Fruit fly (Drosophila melanogaster) whole organism, embryonic: ENCODE results near the gene CG31798.
A peak's percentile ranks its signal among the peaks of the same experiment; 100 is the strongest.

Source experiments
- Awh ChIP-seq: fragments of 200-800 bp; sonication (Bioruptor generic); IDR thresholded peaks from 2 replicates; pipeline ENCODE4, ENCODE4 v1.3.6; 2022; ENCODE audit warnings: missing biosample characterization, missing genetic modification characterization
- CG10366 ChIP-seq: fragments of 200-800 bp; sonication (Bioruptor generic); IDR thresholded peaks from 2 replicates; pipeline ENCODE4 v1.3.6; 2022; ENCODE audit warnings: missing biosample characterization, missing genetic modification characterization
- CG10543 ChIP-seq: fragments of 200-800 bp; sonication (Bioruptor generic); optimal IDR thresholded peaks from 3 replicates; lab custom pipeline; 2017; ENCODE audit warnings: missing biosample characterization, mild to moderate bottlenecking, missing genetic modification characterization, moderate library complexity
- CG10565 ChIP-seq: fragments of 200-800 bp; sonication (Bioruptor generic); optimal IDR thresholded peaks from 3 replicates; lab custom pipeline; 2016; ENCODE audit warnings: missing biosample characterization, mild to moderate bottlenecking, missing genetic modification characterization
- CG13287 ChIP-seq: fragments of 200-800 bp; sonication (Bioruptor generic); IDR thresholded peaks from 2 replicates; pipeline ENCODE4 v1.3.6; 2022; ENCODE audit warnings: missing biosample characterization, missing genetic modification characterization; ENCODE audit not compliant: partially characterized antibody
- CG15011 ChIP-seq: fragments of 200-800 bp; sonication (Bioruptor generic); optimal IDR thresholded peaks from 3 replicates; lab custom pipeline; 2018; ENCODE audit warnings: missing biosample characterization, mild to moderate bottlenecking, missing genetic modification characterization
- CG17186 ChIP-seq: fragments of 200-800 bp; sonication (Bioruptor generic); optimal IDR thresholded peaks from 3 replicates; lab custom pipeline; 2017; ENCODE audit warnings: missing biosample characterization, missing genetic modification reagents, missing genetic modification characterization
- CG17361 ChIP-seq: fragments of 200-800 bp; sonication (Bioruptor generic); IDR thresholded peaks from 3 replicates; pipeline ENCODE4 v1.3.6; 2022; ENCODE audit warnings: missing biosample characterization, missing genetic modification characterization
- CG17385 ChIP-seq: fragments of 200-800 bp; sonication (Bioruptor generic); optimal IDR thresholded peaks from 3 replicates; lab custom pipeline; 2018; ENCODE audit warnings: missing biosample characterization, mild to moderate bottlenecking, missing genetic modification characterization
- CG17612 ChIP-seq: fragments of 200-800 bp; sonication (Bioruptor generic); IDR thresholded peaks from 2 replicates; pipeline ENCODE4 v1.3.6; 2022; ENCODE audit warnings: missing biosample characterization, missing genetic modification characterization
- CG1792 ChIP-seq: fragments of 200-800 bp; sonication (Bioruptor generic); optimal IDR thresholded peaks from 2 replicates; lab custom pipeline; 2016; ENCODE audit warnings: missing biosample characterization, missing genetic modification characterization
- CG18262 ChIP-seq: fragments of 200-800 bp; optimal IDR thresholded peaks from 3 replicates; lab custom pipeline; 2019; ENCODE audit warnings: missing biosample characterization, mild to moderate bottlenecking, missing genetic modification characterization, moderate library complexity
- CG18599 ChIP-seq: fragments of 200-800 bp; sonication (Bioruptor generic); optimal IDR thresholded peaks from 3 replicates; lab custom pipeline; 2017; ENCODE audit warnings: missing biosample characterization, missing genetic modification characterization, mild to moderate bottlenecking, moderate library complexity, missing genetic modification reagents
- CG2199 ChIP-seq: fragments of 200-800 bp; sonication (Bioruptor generic); IDR thresholded peaks from 3 replicates; pipeline ENCODE4 v1.3.6; 2022; ENCODE audit warnings: missing biosample characterization, missing genetic modification characterization
- CG2678 ChIP-seq: fragments of 200-800 bp; sonication (Bioruptor generic); optimal IDR thresholded peaks from 3 replicates; lab custom pipeline; 2019; ENCODE audit warnings: missing biosample characterization, mild to moderate bottlenecking, missing genetic modification characterization, moderate library complexity
- CG30403 ChIP-seq: fragments of 200-800 bp; sonication (Bioruptor generic); optimal IDR thresholded peaks from 3 replicates; lab custom pipeline; 2016; ENCODE audit warnings: missing biosample characterization, missing genetic modification characterization
- CG31224 ChIP-seq: fragments of 200-800 bp; sonication (Bioruptor generic); IDR thresholded peaks from 2 replicates; pipeline ENCODE4 v1.3.6; 2022; ENCODE audit warnings: missing biosample characterization, missing genetic modification characterization
- CG3847 ChIP-seq: fragments of 200-800 bp; sonication (Bioruptor generic); IDR thresholded peaks from 2 replicates; pipeline ENCODE4 v1.3.6; 2022; ENCODE audit warnings: missing biosample characterization, missing genetic modification characterization
- CG4707 ChIP-seq: fragments of 200-800 bp; sonication (Bioruptor generic); optimal IDR thresholded peaks from 2 replicates; lab custom pipeline; 2018; ENCODE audit warnings: missing biosample characterization, mild to moderate bottlenecking, missing genetic modification characterization, moderate library complexity
- CG8944 ChIP-seq: fragments of 200-800 bp; sonication (Bioruptor generic); optimal IDR thresholded peaks from 3 replicates; lab custom pipeline; 2016; ENCODE audit warnings: missing biosample characterization, missing genetic modification characterization
- D19A ChIP-seq: fragments of 200-800 bp; optimal IDR thresholded peaks from 3 replicates; lab custom pipeline; 2019; ENCODE audit warnings: missing biosample characterization, mild to moderate bottlenecking, missing genetic modification characterization, moderate library complexity
- Dbx ChIP-seq: fragments of 200-800 bp; sonication (Bioruptor generic); IDR thresholded peaks from 3 replicates; pipeline ENCODE4 v1.3.6; 2022; ENCODE audit warnings: missing biosample characterization, missing genetic modification characterization
- HmgD ChIP-seq: fragments of 200-800 bp; sonication (Bioruptor generic); optimal IDR thresholded peaks from 3 replicates; lab custom pipeline; 2016; ENCODE audit warnings: missing biosample characterization, missing genetic modification characterization
- Jarid2 ChIP-seq: fragments of 200-800 bp; sonication (Bioruptor generic); optimal IDR thresholded peaks from 3 replicates; lab custom pipeline; 2017; ENCODE audit warnings: mild to moderate bottlenecking, missing biosample characterization, missing genetic modification reagents, missing genetic modification characterization
- Six4 ChIP-seq: fragments of 200-800 bp; sonication (Bioruptor generic); optimal IDR thresholded peaks from 2 replicates; lab custom pipeline; 2016; ENCODE audit warnings: missing biosample characterization, missing genetic modification characterization
- Vsx1 ChIP-seq: fragments of 200-800 bp; sonication (Bioruptor generic); optimal IDR thresholded peaks from 2 replicates; lab custom pipeline; 2017; ENCODE audit warnings: missing biosample characterization, mild to moderate bottlenecking, missing genetic modification characterization, missing genetic modification reagents
- bowl ChIP-seq: fragments of 200-800 bp; sonication (Bioruptor generic); IDR thresholded peaks from 2 replicates; pipeline ENCODE4 v1.3.6; 2022; ENCODE audit warnings: missing biosample characterization, missing genetic modification characterization
- br ChIP-seq: fragments of >200 bp; optimal IDR thresholded peaks from 2 replicates; lab custom pipeline; 2017
- cad ChIP-seq: fragments of >200 bp; optimal IDR thresholded peaks from 2 replicates; lab custom pipeline; 2017; ENCODE audit warnings: missing biosample characterization, missing genetic modification characterization
- cato ChIP-seq: fragments of 200-800 bp; sonication (Bioruptor generic); optimal IDR thresholded peaks from 2 replicates; lab custom pipeline; 2016; ENCODE audit warnings: missing biosample characterization, missing genetic modification characterization, borderline replicate concordance
- chinmo ChIP-seq: fragments of 200-800 bp; sonication (Bioruptor generic); IDR thresholded peaks from 4 replicates; pipeline ENCODE4 v1.3.6; 2022; ENCODE audit warnings: missing biosample characterization, missing genetic modification characterization; ENCODE audit not compliant: partially characterized antibody
- ci ChIP-seq: fragments of 200-800 bp; sonication (Bioruptor generic); IDR thresholded peaks from 3 replicates; pipeline ENCODE4 v1.3.6; 2022; ENCODE audit warnings: missing biosample characterization, missing genetic modification characterization
- dm ChIP-seq: fragments of 200-800 bp; sonication (Bioruptor generic); optimal IDR thresholded peaks from 3 replicates; lab custom pipeline; 2016; ENCODE audit warnings: missing biosample characterization, missing genetic modification characterization
- dmrt11E ChIP-seq: fragments of 200-800 bp; sonication (Bioruptor generic); optimal IDR thresholded peaks from 3 replicates; lab custom pipeline; 2018; ENCODE audit warnings: missing biosample characterization, mild to moderate bottlenecking, missing genetic modification characterization, moderate library complexity
- dmrt99B ChIP-seq: fragments of 200-800 bp; sonication (Bioruptor generic); optimal IDR thresholded peaks from 2 replicates; lab custom pipeline; 2018; ENCODE audit warnings: missing biosample characterization, mild to moderate bottlenecking, missing genetic modification characterization, moderate library complexity
- dpn ChIP-seq, 2 experiments: fragments of 200-800 bp; sonication (Bioruptor generic); optimal IDR thresholded peaks; 3 replicates each; lab custom pipeline; 2016; ENCODE audit warnings: missing biosample characterization in 2 of 2, missing genetic modification characterization in 2 of 2
- fu2 ChIP-seq: fragments of 200-800 bp; sonication (Bioruptor generic); optimal IDR thresholded peaks from 2 replicates; lab custom pipeline; 2016; ENCODE audit warnings: missing biosample characterization, missing genetic modification characterization
- ind ChIP-seq: fragments of 200-800 bp; sonication (Bioruptor generic); optimal IDR thresholded peaks from 3 replicates; lab custom pipeline; 2016; ENCODE audit warnings: missing biosample characterization, missing genetic modification characterization
- kni ChIP-seq: fragments of 200-800 bp; sonication (Bioruptor generic); optimal IDR thresholded peaks from 3 replicates; lab custom pipeline; 2017; ENCODE audit warnings: mild to moderate bottlenecking, missing biosample characterization, missing genetic modification reagents, missing genetic modification characterization
- nom ChIP-seq: fragments of 200-800 bp; sonication (Bioruptor generic); optimal IDR thresholded peaks from 2 replicates; lab custom pipeline; 2017; ENCODE audit warnings: missing biosample characterization, missing genetic modification characterization, mild to moderate bottlenecking, moderate library complexity, missing genetic modification reagents
- org-1 ChIP-seq: fragments of 200-800 bp; sonication (Bioruptor generic); optimal IDR thresholded peaks from 2 replicates; lab custom pipeline; 2017; ENCODE audit warnings: missing biosample characterization, missing genetic modification characterization
- p53 ChIP-seq: fragments of 200-800 bp; sonication (Bioruptor generic); optimal IDR thresholded peaks from 2 replicates; lab custom pipeline; 2016; ENCODE audit warnings: missing biosample characterization, missing genetic modification characterization
- prd ChIP-seq, 3 experiments: fragments of >200 bp in 2 of 3; fragments of 200-800 bp in 1 of 3; sonication (Bioruptor generic) in 1 of 3; optimal IDR thresholded peaks in 2 of 3; IDR thresholded peaks in 1 of 3; 2 replicates in 2 of 3; 3 replicates in 1 of 3; pipeline versions ENCODE4 v1.3.6 to Lab custom; 2017 to 2022; ENCODE audit warnings: missing biosample characterization in 1 of 3, missing genetic modification characterization in 1 of 3
- slp2 ChIP-seq: fragments of 200-800 bp; sonication (Bioruptor generic); optimal IDR thresholded peaks from 2 replicates; lab custom pipeline; 2016; ENCODE audit warnings: missing biosample characterization, missing genetic modification characterization
- tgo ChIP-seq: fragments of 200-800 bp; sonication (Bioruptor generic); IDR thresholded peaks from 3 replicates; pipeline ENCODE4 v1.3.6; 2022; ENCODE audit warnings: missing biosample characterization, missing genetic modification characterization
- tll ChIP-seq, 2 experiments: fragments of 200-800 bp in 1 of 2; fragments of >200 bp in 1 of 2; sonication (Bioruptor generic) in 1 of 2; optimal IDR thresholded peaks; 2 replicates each; lab custom pipeline; 2017 to 2019; ENCODE audit warnings: missing biosample characterization in 2 of 2, missing genetic modification characterization in 2 of 2, mild to moderate bottlenecking in 1 of 2, moderate library complexity in 1 of 2
- vvl ChIP-seq: fragments of 200-800 bp; sonication (Bioruptor generic); IDR thresholded peaks from 2 replicates; pipeline ENCODE4 v1.3.6; 2022; ENCODE audit warnings: missing biosample characterization, missing genetic modification characterization
- zfh1 ChIP-seq: fragments of 200-800 bp; sonication (Bioruptor generic); IDR thresholded peaks from 3 replicates; pipeline ENCODE4 v1.3.6; 2022; ENCODE audit warnings: missing biosample characterization, missing genetic modification characterization

The CG31798 gene

DNA sequence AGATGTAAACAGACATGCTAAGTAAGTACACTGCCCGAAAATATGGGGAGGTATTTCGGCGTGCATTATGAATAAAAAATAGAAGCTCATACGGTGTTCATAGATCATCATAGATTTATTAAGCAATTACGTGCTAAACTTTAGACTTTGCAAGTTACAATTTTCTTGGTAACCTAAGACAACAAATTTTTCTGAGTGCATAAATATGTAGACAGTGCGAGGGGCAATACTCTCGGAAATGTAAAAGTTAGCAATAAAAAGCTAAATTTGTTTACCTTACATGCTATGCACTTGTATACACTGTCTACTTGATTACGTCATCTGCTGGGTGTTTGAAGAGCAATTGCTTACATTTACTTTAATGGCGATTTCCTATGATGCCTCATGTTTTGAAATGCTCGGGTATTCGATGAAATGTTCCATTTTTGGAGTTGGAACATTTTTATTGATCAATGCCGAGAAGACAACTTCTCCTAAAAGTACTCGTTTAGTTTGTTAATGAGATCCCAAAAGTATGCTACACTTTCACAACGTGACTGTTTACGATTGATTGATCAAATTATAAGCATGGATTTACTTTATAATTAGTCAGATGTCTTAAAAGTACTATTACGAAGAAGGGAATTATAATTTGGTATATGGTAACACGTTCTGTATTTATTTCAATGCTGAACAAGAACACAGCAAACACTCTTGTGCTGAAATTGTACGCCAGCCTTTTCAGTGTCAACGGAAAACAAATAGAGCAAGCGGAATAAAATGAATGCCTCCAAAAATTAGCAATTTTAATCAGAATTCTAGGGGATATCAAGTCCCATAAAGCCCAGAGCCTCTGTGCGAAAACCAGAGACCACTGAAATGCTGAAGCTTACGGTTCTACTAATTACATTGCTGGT lies 22.9 kb downstream of the CG31798 start, which contains the start of gene Lectin-galC1 (continued):
- no peak for TF ChIP-seq nom (GFP tag; lab: Kevin White, UChicago)
- TF ChIP-seq Vsx1, result peak; percentile 53
- peak; percentile 76 for TF ChIP-seq CG17186 (GFP tag; lab: Kevin White, UChicago)
- peak; percentile 68 for TF ChIP-seq CG15011 (GFP tag; lab: Kevin White, UChicago)
- peak; percentile 54 for TF ChIP-seq Jarid2
- peak; percentile 95 for TF ChIP-seq ci
- TF ChIP-seq fu2, result peak; percentile 79
- TF ChIP-seq CG17612 (GFP tag; lab: Robert Waterston, UW), result peak; percentile 14; the same call in 1 of the 2 replicates
- peak; percentile 89 for TF ChIP-seq dmrt11E (tag; lab: Kevin White, UChicago)
- peak; percentile 89 for TF ChIP-seq zfh1 (GFP tag; lab: Robert Waterston, UW)
- TF ChIP-seq CG31224, result peak; percentile 72
- peak; percentile 89 for TF ChIP-seq CG30403
- peak; percentile 36 for TF ChIP-seq CG10543 (GFP tag; lab: Kevin White, UChicago)
- TF ChIP-seq CG8944, result peak; percentile 89
- peak; percentile 25; the same call in 1 of the 2 replicates for TF ChIP-seq bowl (GFP tag; lab: Robert Waterston, UW)
- TF ChIP-seq D19A (tag; lab: Kevin White, UChicago), result peak; percentile 83
- TF ChIP-seq CG17385, result peak; percentile 81
- peak; percentile 82 to 92 for TF ChIP-seq dpn (GFP tag; optimal IDR thresholded peaks at IDR 0.05; lab: Kevin White, UChicago)
- peak; percentile 92 for TF ChIP-seq vvl (GFP tag; lab: Robert Waterston, UW)
- peak; percentile 60 for TF ChIP-seq CG4707 (GFP tag; lab: Kevin White, UChicago)
- peak; percentile 75 for TF ChIP-seq dm
- peak; percentile 84 for TF ChIP-seq CG17361
- peak; percentile 87 for TF ChIP-seq p53 (GFP tag; lab: Kevin White, UChicago)
- peak; percentile 27; the same call in 1 of the 3 replicates for TF ChIP-seq CG2199
- peak; percentile 29 for TF ChIP-seq kni (GFP tag; lab: Kevin White, UChicago)
- no peak for TF ChIP-seq CG13287 (GFP tag; lab: Robert Waterston, UW)
- TF ChIP-seq CG3847 (GFP tag; lab: Robert Waterston, UW), result peak; percentile 73
- TF ChIP-seq Six4 (GFP tag; lab: Kevin White, UChicago), result peak; percentile 85
- TF ChIP-seq CG10565 (GFP tag; lab: Kevin White, UChicago), result peak; percentile 79
- peak; percentile 77 for TF ChIP-seq CG18599
- peak; percentile 87 for TF ChIP-seq tgo
- TF ChIP-seq Dbx (GFP tag; lab: Robert Waterston, UW), result peak; percentile 66; the same call in 1 of the 3 replicates
- TF ChIP-seq slp2 (GFP tag; lab: Kevin White, UChicago), result peak; percentile 73
- peak; percentile 85 for TF ChIP-seq CG10366 (GFP tag; lab: Robert Waterston, UW)
- TF ChIP-seq CG1792 (GFP tag; lab: Kevin White, UChicago), result peak; percentile 82
- peak; percentile 90 for TF ChIP-seq CG18262
- TF ChIP-seq prd (optimal IDR thresholded peaks at IDR 0.05; lab: Kevin White, UChicago), result no peak
- TF ChIP-seq prd (GFP tag; IDR thresholded peaks at IDR 0.05; lab: Robert Waterston, UW), result peak; percentile 90
- peak; percentile 87 for TF ChIP-seq org-1 (GFP tag; lab: Kevin White, UChicago)
- 0 out of 4 replicates have a peak, but pooled peaks have one; percentile 47 for TF ChIP-seq chinmo
- TF ChIP-seq cato, result peak; percentile 67
- no peak for TF ChIP-seq br (lab: Kevin White, UChicago)
- no peak for TF ChIP-seq tll (GFP tag; optimal IDR thresholded peaks at IDR 0.05; lab: Kevin White, UChicago)
- peak; percentile 86 for TF ChIP-seq ind (GFP tag; lab: Kevin White, UChicago)
- peak; percentile 92 for TF ChIP-seq Awh
- TF ChIP-seq HmgD (GFP tag; lab: Kevin White, UChicago), result peak; percentile 30
- peak; percentile 88 for TF ChIP-seq CG2678 (tag; lab: Kevin White, UChicago)
- TF ChIP-seq dmrt99B (tag; lab: Kevin White, UChicago), result peak; percentile 91
- no peak for TF ChIP-seq cad
